Fruit fly (Drosophila melanogaster): Measurements from ENCODE around the gene CG17648.

dm6 chr2L:1717247-1717646 is 34.9 kb upstream of the CG17648 start:
- TF ChIP-seq CTCF (optimal IDR thresholded peaks at IDR 0.05) (no peak), CG8478 (optimal IDR thresholded peaks at IDR 0.05) (no peak)

Measured in S2 (cell line).